Worm (Caenorhabditis elegans): ENCODE data around the gene vab-19.

The vab-19 gene

ce11 chrII:2403984-2404383 is 39.1 kb upstream of the vab-19 start, which contains the start of gene F16G10.1:
F16G10.1 (plus strand) TSS chrII:2404284.
- TF ChIP-seq lin-11 (tag; optimal IDR thresholded peaks at IDR 0.05) (no peak), ceh-6 (GFP tag; optimal IDR thresholded peaks at IDR 0.05) (no peak), ceh-24 (tag; optimal IDR thresholded peaks at IDR 0.05) (no peak), fax-1 (tag; optimal IDR thresholded peaks at IDR 0.05) (no peak), eyg-1 (tag; optimal IDR thresholded peaks at IDR 0.05) (no peak), elt-2 (tag; optimal IDR thresholded peaks at IDR 0.05) (no peak), pha-4 (tag; optimal IDR thresholded peaks at IDR 0.05) (no peak), C08G9.2 (tag; optimal IDR thresholded peaks at IDR 0.05) (no peak), pat-9 (tag; optimal IDR thresholded peaks at IDR 0.05) (no peak), ceh-2 (tag; optimal IDR thresholded peaks at IDR 0.05) (no peak), ahr-1 (tag; optimal IDR thresholded peaks at IDR 0.05) (no peak), ceh-9 (tag; optimal IDR thresholded peaks at IDR 0.05) (no peak), mec-3 (tag; optimal IDR thresholded peaks at IDR 0.05; ENCODE audit: borderline replicate concordance) (no peak)

ce11 chrII:2411093-2411492 is 32.0 kb upstream of the vab-19 start:
- TF ChIP-seq hlh-8 (tag; optimal IDR thresholded peaks at IDR 0.05) = no peak
- no peak for TF ChIP-seq nfya-1 (tag; optimal IDR thresholded peaks at IDR 0.05)

- no peak for TF ChIP-seq fax-1 (tag; optimal IDR thresholded peaks at IDR 0.05)
- no peak for TF ChIP-seq ahr-1 (tag; optimal IDR thresholded peaks at IDR 0.05)
These were observed 31.5 kb upstream of the vab-19 start for ce11 chrII:2411555-2411954.

- TF ChIP-seq tbx-7 (tag; optimal IDR thresholded peaks at IDR 0.05) (no peak), dmd-4 (tag; optimal IDR thresholded peaks at IDR 0.05; ENCODE audit: borderline replicate concordance) (no peak), K09A11.1 (tag; optimal IDR thresholded peaks at IDR 0.05; ENCODE audit: insufficient read depth) (no peak), elt-4 (tag; optimal IDR thresholded peaks at IDR 0.05) (no peak), che-1 (tag; optimal IDR thresholded peaks at IDR 0.05) (no peak), pha-2 (tag; optimal IDR thresholded peaks at IDR 0.05) (no peak), ceh-34 (tag; optimal IDR thresholded peaks at IDR 0.05) (no peak), nhr-232 (tag; optimal IDR thresholded peaks at IDR 0.05) (no peak), hlh-30 (tag; optimal IDR thresholded peaks at IDR 0.05; ENCODE audit: insufficient read depth) (no peak), ahr-1 (tag; optimal IDR thresholded peaks at IDR 0.05) (no peak), madf-2 (tag; optimal IDR thresholded peaks at IDR 0.05) (no peak), pag-3 (tag; optimal IDR thresholded peaks at IDR 0.05; ENCODE audit: borderline replicate concordance) (no peak), fax-1 (tag; optimal IDR thresholded peaks at IDR 0.05) (no peak), lin-11 (tag; optimal IDR thresholded peaks at IDR 0.05) (no peak), sox-2 (GFP tag; IDR thresholded peaks at IDR 0.05) (no peak), elt-2 (tag; optimal IDR thresholded peaks at IDR 0.05) (no peak), ceh-19 (GFP tag; optimal IDR thresholded peaks at IDR 0.05) (no peak)
These were observed 30.4 kb upstream of the vab-19 start, which contains the start of gene fbxa-182 for ce11 chrII:2412649-2413048. fbxa-182 (minus strand) TSS chrII:2412749.

ce11 chrII:2415439-2415838 is 27.6 kb upstream of the vab-19 start, which contains the start of gene fbxa-4:
fbxa-4 (minus strand) TSS chrII:2415531.
- TF ChIP-seq ceh-22 (tag; optimal IDR thresholded peaks at IDR 0.05) (no peak), fkh-10 (GFP tag; optimal IDR thresholded peaks at IDR 0.05) (no peak), pha-2 (tag; optimal IDR thresholded peaks at IDR 0.05) (no peak), npax-4 (tag; optimal IDR thresholded peaks at IDR 0.05) (no peak), tbx-2 (tag; optimal IDR thresholded peaks at IDR 0.05) (no peak), odd-2 (tag; optimal IDR thresholded peaks at IDR 0.05) (no peak), rnt-1 (tag; optimal IDR thresholded peaks at IDR 0.05) (no peak), sox-4 (tag; optimal IDR thresholded peaks at IDR 0.05) (no peak), pag-3 (tag; optimal IDR thresholded peaks at IDR 0.05; ENCODE audit: borderline replicate concordance) (no peak), fax-1 (tag; optimal IDR thresholded peaks at IDR 0.05) (no peak), K02D7.2 (tag; optimal IDR thresholded peaks at IDR 0.05) (no peak), pax-1 (tag; optimal IDR thresholded peaks at IDR 0.05) (no peak), ztf-16 (tag; optimal IDR thresholded peaks at IDR 0.05) (no peak), sdc-2 (tag; optimal IDR thresholded peaks at IDR 0.05) (no peak), ceh-30 (tag; optimal IDR thresholded peaks at IDR 0.05) (no peak), hlh-8 (tag; optimal IDR thresholded peaks at IDR 0.05) (no peak), ceh-14 (tag; optimal IDR thresholded peaks at IDR 0.05) (no peak), ttx-3 (tag; optimal IDR thresholded peaks at IDR 0.05) (no peak), unc-55 (GFP tag; optimal IDR thresholded peaks at IDR 0.05) (no peak)

Measured in whole organism, late embryonic.